Worm (Caenorhabditis elegans) whole organism, L2 larva: Measurements from ENCODE around the gene F17H10.2.
A peak's percentile ranks its signal among the peaks of the same experiment; 100 is the strongest.

Source experiments
- C34F6.9 ChIP-seq: fragments of 150-350 bp; optimal IDR thresholded peaks from 2 replicates; lab custom pipeline; 2014; ENCODE audit warnings: missing biosample characterization, missing genetic modification characterization
- F13H6.1 ChIP-seq: sonication (generic microtip); optimal IDR thresholded peaks from 2 replicates; lab custom pipeline; 2016; ENCODE audit warnings: missing genetic modification characterization, missing compliant biosample characterization
- R02D3.7 ChIP-seq: fragments of 150-350 bp; optimal IDR thresholded peaks from 2 replicates; lab custom pipeline; 2014; ENCODE audit warnings: missing biosample characterization, missing genetic modification characterization
- Y55F3AM.14 ChIP-seq: fragments of 200-800 bp; sonication (Bioruptor generic); optimal IDR thresholded peaks from 2 replicates; lab custom pipeline; 2018; ENCODE audit warnings: mild to moderate bottlenecking, missing genetic modification characterization, missing compliant biosample characterization
- ZK546.5 ChIP-seq: sonication (generic microtip); optimal IDR thresholded peaks from 2 replicates; lab custom pipeline; 2017; ENCODE audit warnings: missing biosample characterization, missing genetic modification characterization
- ama-1 ChIP-seq: fragments of 150-350 bp; optimal IDR thresholded peaks from 2 replicates; lab custom pipeline; 2018; ENCODE audit warnings: inconsistent platforms
- blmp-1 ChIP-seq: sonication (generic microtip); optimal IDR thresholded peaks from 2 replicates; lab custom pipeline; 2017; ENCODE audit warnings: missing genetic modification characterization, mild to moderate bottlenecking, missing compliant biosample characterization, antibody characterized with exemption, moderate library complexity; ENCODE audit not compliant: insufficient read depth
- ceh-16 ChIP-seq: fragments of 150-350 bp; optimal IDR thresholded peaks from 2 replicates; lab custom pipeline; 2014; ENCODE audit warnings: missing biosample characterization, missing genetic modification characterization
- ceh-82 ChIP-seq: fragments of 150-350 bp; optimal IDR thresholded peaks from 2 replicates; lab custom pipeline; 2014; ENCODE audit warnings: missing biosample characterization, missing genetic modification characterization
- crh-2 ChIP-seq: sonication (generic microtip); optimal IDR thresholded peaks from 2 replicates; lab custom pipeline; 2017; ENCODE audit warnings: missing biosample characterization, missing genetic modification characterization
- egl-27 ChIP-seq: sonication (generic microtip); optimal IDR thresholded peaks from 3 replicates; lab custom pipeline; 2017; ENCODE audit warnings: missing biosample characterization, missing genetic modification reagents, missing genetic modification characterization
- elt-3 ChIP-seq: sonication (generic microtip); optimal IDR thresholded peaks from 2 replicates; lab custom pipeline; 2017; ENCODE audit warnings: missing biosample characterization, missing genetic modification characterization
- fos-1 ChIP-seq: fragments of 150-350 bp; optimal IDR thresholded peaks from 2 replicates; lab custom pipeline; 2014; ENCODE audit warnings: missing biosample characterization, missing genetic modification characterization
- gmeb-1 ChIP-seq: fragments of 150-350 bp; optimal IDR thresholded peaks from 2 replicates; lab custom pipeline; 2014; ENCODE audit warnings: missing biosample characterization, missing genetic modification characterization
- lin-11 ChIP-seq: fragments of 150-350 bp; sonication (generic microtip); optimal IDR thresholded peaks from 2 replicates; lab custom pipeline; 2014; ENCODE audit warnings: missing biosample characterization, missing genetic modification characterization, inconsistent platforms, mixed read lengths
- lin-13 ChIP-seq: fragments of 150-350 bp; optimal IDR thresholded peaks from 2 replicates; lab custom pipeline; 2014; ENCODE audit warnings: missing biosample characterization, missing genetic modification reagents, missing genetic modification characterization
- lsy-2 ChIP-seq, 2 experiments: fragments of 150-350 bp in 1 of 2; sonication (generic microtip) in 1 of 2; optimal IDR thresholded peaks; 2 replicates each; lab custom pipeline; 2014 to 2017; ENCODE audit warnings: missing biosample characterization in 2 of 2, missing genetic modification characterization in 2 of 2
- mbf-1 ChIP-seq: sonication (generic microtip); optimal IDR thresholded peaks from 2 replicates; lab custom pipeline; 2017; ENCODE audit warnings: missing biosample characterization, missing genetic modification characterization
- mdl-1 ChIP-seq, 2 experiments: fragments of 150-350 bp in 1 of 2; sonication (generic microtip) in 1 of 2; optimal IDR thresholded peaks; 2 replicates each; lab custom pipeline; 2017; ENCODE audit warnings: missing biosample characterization in 2 of 2, missing genetic modification characterization in 2 of 2
- nhr-10 ChIP-seq: sonication (generic microtip); optimal IDR thresholded peaks from 2 replicates; lab custom pipeline; 2017; ENCODE audit warnings: missing biosample characterization, missing genetic modification characterization
- nhr-11 ChIP-seq: fragments of 150-350 bp; optimal IDR thresholded peaks from 2 replicates; lab custom pipeline; 2014; ENCODE audit warnings: missing biosample characterization, missing genetic modification characterization
- nhr-12 ChIP-seq: fragments of 150-350 bp; optimal IDR thresholded peaks from 2 replicates; lab custom pipeline; 2014; ENCODE audit warnings: missing biosample characterization, missing genetic modification characterization
- nhr-129 ChIP-seq: fragments of 150-350 bp; optimal IDR thresholded peaks from 2 replicates; lab custom pipeline; 2014; ENCODE audit warnings: missing biosample characterization, missing genetic modification characterization
- nhr-21 ChIP-seq: fragments of 150-350 bp; optimal IDR thresholded peaks from 2 replicates; lab custom pipeline; 2014; ENCODE audit warnings: missing biosample characterization, missing genetic modification characterization
- nhr-25 ChIP-seq: fragments of 150-350 bp; sonication (generic microtip); optimal IDR thresholded peaks from 3 replicates; lab custom pipeline; 2014; ENCODE audit warnings: missing biosample characterization, missing genetic modification characterization
- nhr-6 ChIP-seq: fragments of 150-350 bp; optimal IDR thresholded peaks from 2 replicates; lab custom pipeline; 2014; ENCODE audit warnings: missing biosample characterization, missing genetic modification characterization
- nhr-77 ChIP-seq: fragments of 150-350 bp; optimal IDR thresholded peaks from 2 replicates; lab custom pipeline; 2014; ENCODE audit warnings: missing biosample characterization, missing genetic modification characterization
- peb-1 ChIP-seq: fragments of 150-350 bp; optimal IDR thresholded peaks from 2 replicates; lab custom pipeline; 2014; ENCODE audit warnings: missing biosample characterization, missing genetic modification characterization
- sem-4 ChIP-seq: fragments of 150-350 bp; optimal IDR thresholded peaks from 2 replicates; lab custom pipeline; 2014; ENCODE audit warnings: missing biosample characterization, missing genetic modification reagents, missing genetic modification characterization
- skn-1 ChIP-seq: sonication (generic microtip); optimal IDR thresholded peaks from 2 replicates; lab custom pipeline; 2017; ENCODE audit warnings: missing biosample characterization, missing genetic modification characterization
- sma-3 ChIP-seq: sonication (generic microtip); optimal IDR thresholded peaks from 2 replicates; lab custom pipeline; 2016; ENCODE audit warnings: missing genetic modification reagents, missing genetic modification characterization, missing compliant biosample characterization
- sma-9 ChIP-seq, 2 experiments: fragments of 150-350 bp in 1 of 2; sonication (generic microtip) in 1 of 2; optimal IDR thresholded peaks; 2 replicates each; lab custom pipeline; 2014 to 2016; ENCODE audit warnings: missing genetic modification characterization in 2 of 2, mild to moderate bottlenecking in 1 of 2, missing biosample characterization in 1 of 2, missing compliant biosample characterization in 1 of 2, missing genetic modification reagents in 1 of 2, moderate library complexity in 1 of 2
- snpc-4 ChIP-seq: fragments of 150-350 bp; optimal IDR thresholded peaks from 2 replicates; lab custom pipeline; 2014; ENCODE audit warnings: missing biosample characterization, missing genetic modification characterization
- unc-39 ChIP-seq: fragments of 150-350 bp; optimal IDR thresholded peaks from 2 replicates; lab custom pipeline; 2014; ENCODE audit warnings: missing biosample characterization, missing genetic modification characterization
- unc-55 ChIP-seq: fragments of 150-350 bp; sonication (generic microtip); optimal IDR thresholded peaks from 3 replicates; lab custom pipeline; 2014; ENCODE audit warnings: missing biosample characterization, missing genetic modification reagents, missing genetic modification characterization
- unc-62 ChIP-seq: fragments of 150-350 bp; optimal IDR thresholded peaks from 2 replicates; lab custom pipeline; 2014; ENCODE audit warnings: missing biosample characterization, missing genetic modification reagents, missing genetic modification characterization
- ztf-11 ChIP-seq: sonication (generic microtip); optimal IDR thresholded peaks from 2 replicates; lab custom pipeline; 2017; ENCODE audit warnings: missing biosample characterization, missing genetic modification characterization
- ztf-4 ChIP-seq: fragments of 150-350 bp; optimal IDR thresholded peaks from 2 replicates; lab custom pipeline; 2014; ENCODE audit warnings: missing biosample characterization, missing genetic modification characterization

F17H10.2 gene

DNA sequence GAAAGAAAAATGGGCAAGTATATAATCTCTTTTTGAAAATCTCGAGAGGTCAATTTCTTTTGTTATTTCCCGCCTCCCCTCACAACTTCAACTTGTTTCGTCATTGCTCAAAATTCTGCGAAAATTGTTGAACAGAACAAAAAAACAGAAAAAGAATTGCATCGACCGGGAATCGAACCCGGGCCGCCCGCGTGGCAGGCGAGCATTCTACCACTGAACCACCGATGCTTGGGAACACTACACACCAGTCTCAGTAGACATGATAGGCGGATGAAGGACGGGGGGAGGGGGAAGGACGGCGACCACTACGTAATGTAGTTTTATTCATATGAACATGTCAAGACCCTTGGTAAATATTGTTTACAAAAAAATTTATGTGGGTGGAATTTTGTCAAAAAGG, 7.5 kb downstream of the F17H10.2 start:
- no peak for TF ChIP-seq egl-27 (tag; lab: Kevin White, UChicago)
- peak; percentile 40 for TF ChIP-seq sma-9 (GFP tag; optimal IDR thresholded peaks at IDR 0.05; lab: Kevin White, UChicago)
- TF ChIP-seq sma-9 (tag; optimal IDR thresholded peaks at IDR 0.05; lab: Kevin White, UChicago) = no peak
- TF ChIP-seq lin-13 (GFP tag; lab: Kevin White, UChicago) = peak; percentile 65
- no peak for TF ChIP-seq nhr-10
- TF ChIP-seq nhr-21 (tag; lab: Kevin White, UChicago) = peak; percentile 2
- TF ChIP-seq F13H6.1 (tag; lab: Kevin White, UChicago) = peak; percentile 82
- TF ChIP-seq ZK546.5 (tag; lab: Kevin White, UChicago) = no peak
- peak; percentile 10 for TF ChIP-seq nhr-25
- TF ChIP-seq lin-11 (tag; lab: Kevin White, UChicago) = peak; percentile 58
- TF ChIP-seq elt-3 (tag; lab: Kevin White, UChicago) = no peak
- TF ChIP-seq nhr-77 = no peak
- peak; percentile 19 for TF ChIP-seq ceh-16 (tag; lab: Kevin White, UChicago)
- peak in 1 of 2 experiments; percentile 32 for TF ChIP-seq lsy-2 (tag; optimal IDR thresholded peaks at IDR 0.05; lab: Kevin White, UChicago)
- peak; percentile 86 for TF ChIP-seq Y55F3AM.14 (GFP tag; lab: Kevin White, UChicago)
- TF ChIP-seq unc-55 (GFP tag; lab: Kevin White, UChicago) = peak; percentile 74
- peak; percentile 6 for TF ChIP-seq blmp-1 (tag; lab: Kevin White, UChicago)
- peak; percentile 26 for TF ChIP-seq C34F6.9 (tag; lab: Kevin White, UChicago)
- TF ChIP-seq ztf-4 (tag; lab: Kevin White, UChicago) = peak; percentile 26
- TF ChIP-seq sem-4 (tag; lab: Kevin White, UChicago) = peak; percentile 53
- peak; percentile 36 for TF ChIP-seq fos-1 (tag; lab: Kevin White, UChicago)
- peak; percentile 55 for TF ChIP-seq gmeb-1 (tag; lab: Kevin White, UChicago)
- peak; percentile 90 for TF ChIP-seq crh-2 (tag; lab: Kevin White, UChicago)
- TF ChIP-seq unc-62 = no peak
- peak; percentile 70 for TF ChIP-seq sma-3 (GFP tag; lab: Kevin White, UChicago)
- peak; percentile 67 for TF ChIP-seq nhr-129 (tag; lab: Kevin White, UChicago)

DNA sequence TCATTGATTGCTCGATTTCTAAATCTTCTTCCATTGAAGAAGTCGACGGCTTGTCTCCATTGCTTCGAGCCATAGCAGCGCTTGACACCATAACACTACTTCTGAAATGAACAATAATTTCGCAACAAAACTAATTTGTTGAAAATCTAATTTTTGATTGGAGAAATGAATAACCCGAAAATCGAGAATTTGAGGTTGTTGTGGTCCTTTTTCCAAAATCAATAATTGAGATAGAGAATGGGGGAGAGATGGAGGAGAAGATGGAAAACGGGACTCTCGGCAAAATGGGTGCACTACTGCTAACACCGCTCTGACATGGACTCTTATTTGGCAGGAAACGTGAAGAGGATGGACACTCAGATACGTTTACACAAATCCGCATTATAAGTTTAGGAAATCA, 8.6 kb downstream of the F17H10.2 start, which contains the start of gene snx-17:
Gene snx-17 (minus strand): TSS at position 101 of the 400 bp plus-strand sequence.
- no peak for TF ChIP-seq peb-1 (tag; lab: Kevin White, UChicago)
- no peak for TF ChIP-seq mdl-1 (tag; optimal IDR thresholded peaks at IDR 0.05; lab: Kevin White, UChicago)
- no peak for TF ChIP-seq ceh-16 (tag; lab: Kevin White, UChicago)
- no peak for TF ChIP-seq ztf-4 (tag; lab: Kevin White, UChicago)
- no peak for TF ChIP-seq ztf-11
- no peak for TF ChIP-seq blmp-1 (tag; lab: Kevin White, UChicago)
- TF ChIP-seq ZK546.5 (tag; lab: Kevin White, UChicago) = no peak
- no peak for TF ChIP-seq sma-9 (GFP tag; optimal IDR thresholded peaks at IDR 0.05; lab: Kevin White, UChicago)
- TF ChIP-seq sma-9 (tag; optimal IDR thresholded peaks at IDR 0.05; lab: Kevin White, UChicago) = no peak
- no peak for TF ChIP-seq nhr-21 (tag; lab: Kevin White, UChicago)
- TF ChIP-seq nhr-11 (tag; lab: Kevin White, UChicago) = no peak
- no peak for TF ChIP-seq ama-1 (lab: Kevin White, UChicago)
- no peak for TF ChIP-seq nhr-6
- TF ChIP-seq elt-3 (tag; lab: Kevin White, UChicago) = no peak

DNA sequence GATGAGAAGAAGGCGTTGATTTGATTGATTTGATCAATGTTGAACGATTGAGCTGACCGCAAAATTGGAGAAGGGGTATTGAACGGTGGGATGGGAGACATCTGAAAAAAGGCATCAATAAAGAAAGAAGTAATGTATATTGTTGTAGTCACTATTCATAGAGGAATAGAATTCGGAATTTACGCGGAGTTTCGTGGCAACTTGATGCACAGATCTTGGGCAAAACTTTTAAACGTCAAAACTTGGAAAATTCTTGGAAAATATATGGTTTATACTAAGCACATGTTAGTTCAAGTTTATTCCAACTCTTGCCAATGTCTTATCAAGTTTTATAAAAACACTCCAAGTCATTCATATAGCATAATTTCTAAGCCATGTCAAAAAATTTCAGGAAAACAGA, 12.8 kb downstream of the F17H10.2 start, which contains the start of gene F17H10.4:
Gene F17H10.4 (minus strand): TSS at position 101 of the 400 bp plus-strand sequence.
- TF ChIP-seq elt-3 (tag; lab: Kevin White, UChicago) (no peak), peb-1 (tag; lab: Kevin White, UChicago) (no peak), nhr-6 (no peak), sem-4 (tag; lab: Kevin White, UChicago) (no peak), sma-9 (GFP tag; optimal IDR thresholded peaks at IDR 0.05; lab: Kevin White, UChicago) (no peak), sma-9 (tag; optimal IDR thresholded peaks at IDR 0.05; lab: Kevin White, UChicago) (no peak), ceh-16 (tag; lab: Kevin White, UChicago) (no peak), C34F6.9 (tag; lab: Kevin White, UChicago) (no peak), unc-39 (tag; lab: Kevin White, UChicago) (no peak)
- TF ChIP-seq, all 48 proteins: peak for 0

DNA sequence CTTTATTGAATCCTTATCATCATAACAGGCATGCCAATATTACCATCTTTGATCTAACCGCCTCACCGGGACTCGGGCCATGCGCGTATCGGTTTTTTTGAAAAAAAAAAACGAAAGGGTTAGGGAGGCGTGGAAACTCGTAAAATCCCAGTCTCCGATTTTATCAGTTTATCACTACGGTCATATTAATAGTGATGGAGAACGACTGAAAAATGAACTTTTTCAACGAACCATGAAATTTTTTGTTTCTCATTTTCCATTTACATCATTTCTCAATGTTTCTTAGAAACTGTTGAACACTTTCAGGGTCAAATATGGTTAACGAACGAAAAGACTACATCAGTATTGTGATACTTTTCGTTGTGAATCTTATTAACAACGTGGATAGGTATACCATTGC, 16.4 kb downstream of the F17H10.2 start, which contains the start of gene spin-3:
Gene spin-3 (plus strand): TSS at position 301 of the 400 bp plus-strand sequence.
- TF ChIP-seq skn-1 (no peak), ZK546.5 (tag; lab: Kevin White, UChicago) (no peak), mbf-1 (tag; lab: Kevin White, UChicago) (no peak), nhr-129 (tag; lab: Kevin White, UChicago) (no peak), lin-11 (tag; lab: Kevin White, UChicago) (no peak), ama-1 (lab: Kevin White, UChicago) (no peak), ceh-82 (tag; lab: Kevin White, UChicago) (no peak), lsy-2 (tag; optimal IDR thresholded peaks at IDR 0.05; lab: Kevin White, UChicago) (no peak), snpc-4 (tag; lab: Kevin White, UChicago) (no peak), R02D3.7 (tag; lab: Kevin White, UChicago) (no peak), F13H6.1 (tag; lab: Kevin White, UChicago) (no peak), nhr-12 (no peak), egl-27 (tag; lab: Kevin White, UChicago) (no peak), fos-1 (tag; lab: Kevin White, UChicago) (no peak), elt-3 (tag; lab: Kevin White, UChicago) (no peak)
